Worm (Caenorhabditis elegans) whole organism, L4/young adult: ENCODE data around the gene ZK180.5.

ENCODE experiments used
- W03F9.2 ChIP-seq: fragments of 150-350 bp; optimal IDR thresholded peaks from 2 replicates; lab custom pipeline; 2014; ENCODE audit warnings: missing biosample characterization, missing genetic modification characterization
- him-1 ChIP-seq: sonication (generic microtip); optimal IDR thresholded peaks from 2 replicates; lab custom pipeline; 2016; ENCODE audit warnings: missing genotype, missing genetic modification reagents, missing genetic modification characterization, missing compliant biosample characterization

DNA sequence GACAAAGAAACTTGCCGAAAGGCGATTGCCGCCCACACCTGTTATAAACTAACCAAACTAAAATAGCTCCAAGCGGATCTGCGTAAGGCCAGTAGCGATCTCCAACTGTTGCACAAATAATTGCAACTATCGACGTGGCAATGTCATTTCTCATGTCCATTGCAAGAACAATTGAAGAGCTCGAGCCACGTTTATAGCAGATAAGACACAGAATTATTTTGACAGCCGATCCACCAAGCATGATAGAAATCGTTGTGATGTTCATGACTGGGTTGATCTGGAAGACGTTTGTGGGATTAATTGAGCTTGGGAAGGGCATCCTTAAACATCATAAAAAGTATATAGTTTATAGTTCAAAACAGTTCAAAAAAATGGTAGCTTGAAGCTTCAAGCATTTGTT lies 26.0 kb upstream of the ZK180.5 start:
- TF ChIP-seq him-1 (no peak), W03F9.2 (tag; lab: Kevin White, UChicago) (no peak)
